Fruit fly (Drosophila melanogaster): Measurements from ENCODE around the gene Rab3GAP1.

DNA sequence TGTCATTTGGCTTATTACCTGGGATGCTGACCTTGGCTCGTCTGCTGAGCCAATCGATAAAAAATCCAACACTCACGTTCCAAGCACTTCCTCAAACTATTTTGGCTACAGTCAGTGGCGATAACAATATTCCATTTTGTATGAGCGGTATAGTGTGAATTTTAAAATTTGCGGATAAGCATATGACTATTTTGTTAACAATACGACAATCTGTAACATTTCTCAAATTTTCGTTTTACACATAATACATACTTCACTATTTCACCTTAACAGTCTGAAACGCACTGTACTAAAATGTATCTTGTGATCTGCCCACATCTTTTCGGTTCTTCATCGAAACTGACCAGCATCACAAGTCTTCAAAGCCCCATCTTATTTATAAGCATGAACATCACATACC lies 31.7 kb downstream of the Rab3GAP1 start:
- TF ChIP-seq Mnt (GFP tag; optimal IDR thresholded peaks at IDR 0.05), result no peak
- no peak for TF ChIP-seq CG1620 (GFP tag; optimal IDR thresholded peaks at IDR 0.05)
- TF ChIP-seq tj (GFP tag; optimal IDR thresholded peaks at IDR 0.05), result no peak
- no peak for TF ChIP-seq toe (GFP tag; optimal IDR thresholded peaks at IDR 0.05)
- no peak for TF ChIP-seq kay (GFP tag; ENCODE audit: borderline replicate concordance)
- no peak for TF ChIP-seq pad (GFP tag; optimal IDR thresholded peaks at IDR 0.05)
- no peak for TF ChIP-seq CG7045 (GFP tag; optimal IDR thresholded peaks at IDR 0.05)
- no peak for TF ChIP-seq CG33017 (tag; optimal IDR thresholded peaks at IDR 0.05)
- TF ChIP-seq Hr96 (GFP tag; optimal IDR thresholded peaks at IDR 0.05), result no peak
- TF ChIP-seq cnc (optimal IDR thresholded peaks at IDR 0.05), result no peak

All from whole organism, adult.